Fruit fly (Drosophila melanogaster): Measurements from ENCODE around the gene CG31676.

CG31676 gene

DNA sequence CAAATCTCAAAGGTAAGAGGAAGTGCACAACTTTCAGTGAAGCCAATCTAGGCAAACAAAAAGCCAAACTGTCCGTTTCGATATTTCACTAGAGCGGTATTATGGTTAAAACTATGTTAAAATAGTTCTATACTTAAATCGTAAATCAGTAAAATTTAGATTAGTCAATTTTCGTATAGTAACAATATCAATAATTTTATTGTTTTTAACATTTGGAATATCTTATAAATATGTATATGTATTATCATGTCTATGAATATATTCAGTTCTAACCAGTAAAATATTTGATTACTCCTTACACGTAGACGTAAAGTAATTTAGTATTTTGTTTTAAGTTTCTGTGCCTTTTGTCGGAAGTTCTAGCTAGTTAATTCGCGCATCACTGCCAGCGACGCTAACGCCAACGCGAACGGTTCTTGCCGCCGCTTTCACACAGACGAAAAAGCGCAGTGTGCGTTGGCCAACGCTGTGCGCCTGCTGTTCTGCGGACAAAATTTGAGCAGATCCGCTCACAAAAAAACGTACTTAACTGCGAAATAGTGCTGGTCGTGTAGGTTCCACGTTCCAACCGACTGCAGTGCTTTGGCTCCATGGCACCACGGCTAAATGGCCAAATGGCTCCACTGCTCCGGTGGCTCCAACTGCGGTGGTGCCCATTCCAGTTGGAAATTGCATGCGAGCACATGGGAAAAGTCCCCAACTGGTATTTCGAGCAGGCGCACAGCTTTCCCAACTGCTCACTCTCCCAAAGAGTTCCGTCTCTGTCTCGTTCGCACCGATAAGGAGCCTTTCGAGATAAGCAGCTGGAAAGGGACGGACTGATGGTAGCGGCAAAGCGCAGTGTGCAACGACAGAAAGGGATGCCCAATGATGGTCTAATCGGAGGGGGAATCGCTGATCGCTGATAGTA lies 17.1 kb upstream of the CG31676 start:
- 0 out of 2 replicates have a peak, but pooled peaks have one; percentile 15 for TF ChIP-seq CG12605 (GFP tag; IDR thresholded peaks at IDR 0.05)
- no peak for TF ChIP-seq CG15710 (tag; optimal IDR thresholded peaks at IDR 0.05)
- peak; percentile 26 for TF ChIP-seq CG8159 (tag; optimal IDR thresholded peaks at IDR 0.05)
- peak; percentile 82 for TF ChIP-seq CG32121 (GFP tag; IDR thresholded peaks at IDR 0.05)
- TF ChIP-seq CG14655 (GFP tag; optimal IDR thresholded peaks at IDR 0.05): peak; percentile 45
- TF ChIP-seq CG13204 (GFP tag; optimal IDR thresholded peaks at IDR 0.05): peak; percentile 94
- TF ChIP-seq Ets98B (GFP tag; IDR thresholded peaks at IDR 0.05): peak; percentile 69; the same call in 1 of the 2 replicates
- no peak for TF ChIP-seq D1 (tag; optimal IDR thresholded peaks at IDR 0.05)
- peak; percentile 72 for TF ChIP-seq EcR (GFP tag; optimal IDR thresholded peaks at IDR 0.05)
- TF ChIP-seq CG10348 (GFP tag; IDR thresholded peaks at IDR 0.05): no peak
- no peak for TF ChIP-seq CG8301 (tag; optimal IDR thresholded peaks at IDR 0.05)
- peak; percentile 30 for TF ChIP-seq CG9948 (tag; optimal IDR thresholded peaks at IDR 0.05)
- no peak for TF ChIP-seq rn (GFP tag; IDR thresholded peaks at IDR 0.05)
- no peak for TF ChIP-seq CG34367 (tag; optimal IDR thresholded peaks at IDR 0.05)
- TF ChIP-seq fd96Ca (GFP tag; IDR thresholded peaks at IDR 0.05): peak; percentile 11; the same call in 2 of the 3 replicates
- TF ChIP-seq CG17806 (tag; optimal IDR thresholded peaks at IDR 0.05): no peak
- peak; percentile 8 for TF ChIP-seq Pif1A (GFP tag; optimal IDR thresholded peaks at IDR 0.05)
- TF ChIP-seq Pif1B (GFP tag; optimal IDR thresholded peaks at IDR 0.05): peak; percentile 30
- TF ChIP-seq CG4496 (GFP tag; IDR thresholded peaks at IDR 0.05): 0 out of 3 replicates have a peak, but pooled peaks have one; percentile 65
- peak; percentile 60 for TF ChIP-seq gl (tag; optimal IDR thresholded peaks at IDR 0.05)
- peak; percentile 28 for TF ChIP-seq Snoo (tag; optimal IDR thresholded peaks at IDR 0.05)

DNA sequence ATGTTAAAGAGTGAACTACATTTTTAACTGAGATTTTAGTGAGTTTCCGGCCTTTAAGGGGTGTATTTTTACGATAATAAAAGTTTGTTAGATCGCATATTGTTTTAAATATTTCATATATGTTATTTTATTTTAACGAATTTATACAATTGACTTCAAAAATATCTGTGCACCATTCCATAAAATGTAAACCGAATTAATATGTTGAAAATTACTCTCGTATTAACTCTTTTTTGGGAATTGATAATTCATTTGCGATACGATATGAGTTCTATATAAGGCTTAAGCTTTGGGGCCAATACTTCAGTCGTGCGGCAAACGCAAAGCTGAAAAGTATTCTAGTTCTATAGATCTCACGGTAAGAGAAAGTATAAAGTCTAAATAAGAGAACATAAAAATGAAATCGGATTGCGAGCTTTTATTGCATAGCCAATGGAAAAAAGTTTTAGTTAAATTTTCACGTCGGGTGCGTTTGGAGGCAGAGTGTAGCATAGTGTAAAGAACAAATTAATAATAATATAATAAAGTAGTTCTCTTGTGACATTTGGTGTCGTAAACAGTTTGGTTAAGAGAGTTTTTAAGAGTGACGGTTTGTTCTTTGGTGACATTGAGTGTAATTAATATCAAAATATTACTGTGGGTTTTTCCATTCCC lies 16.3 kb upstream of the CG31676 start:
- TF ChIP-seq CG32121 (GFP tag; IDR thresholded peaks at IDR 0.05): peak; percentile 10; the same call in 1 of the 2 replicates
- TF ChIP-seq Pif1B (GFP tag; optimal IDR thresholded peaks at IDR 0.05): no peak

DNA sequence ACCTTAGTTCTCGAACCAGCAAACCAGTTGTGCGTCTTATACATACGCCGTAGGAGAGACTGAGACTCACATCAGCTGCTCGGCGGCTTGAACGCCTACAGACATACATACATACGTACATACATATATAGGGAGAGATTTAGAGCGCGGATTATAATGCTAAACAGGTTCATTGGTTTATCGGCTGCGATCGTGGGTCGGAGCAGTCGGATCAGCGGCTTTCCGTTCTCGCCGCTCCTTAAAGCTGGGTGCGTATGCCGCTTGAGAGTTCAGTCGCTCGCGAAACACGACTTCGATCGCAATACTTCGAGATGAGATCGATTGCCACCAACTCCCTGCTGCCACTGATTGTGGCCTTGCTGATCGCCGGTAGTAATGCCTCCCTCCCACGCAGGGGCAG lies 15.3 kb upstream of the CG31676 start:
- TF ChIP-seq CG34367 (tag; optimal IDR thresholded peaks at IDR 0.05) (no peak), rn (GFP tag; IDR thresholded peaks at IDR 0.05) (no peak), CG10348 (GFP tag; IDR thresholded peaks at IDR 0.05) (no peak), EcR (GFP tag; optimal IDR thresholded peaks at IDR 0.05) (peak; percentile 89), CG9948 (tag; optimal IDR thresholded peaks at IDR 0.05) (no peak), Pif1B (GFP tag; optimal IDR thresholded peaks at IDR 0.05) (no peak), CG14655 (GFP tag; optimal IDR thresholded peaks at IDR 0.05) (no peak), gl (tag; optimal IDR thresholded peaks at IDR 0.05) (peak; percentile 16), CG4496 (GFP tag; IDR thresholded peaks at IDR 0.05) (no peak), Snoo (tag; optimal IDR thresholded peaks at IDR 0.05) (no peak), Ets98B (GFP tag; IDR thresholded peaks at IDR 0.05) (no peak; the same call in 1 of the 2 replicates), fd96Ca (GFP tag; IDR thresholded peaks at IDR 0.05) (no peak), CG17806 (tag; optimal IDR thresholded peaks at IDR 0.05) (no peak), CG8301 (tag; optimal IDR thresholded peaks at IDR 0.05) (no peak), CG13204 (GFP tag; optimal IDR thresholded peaks at IDR 0.05) (peak; percentile 89), CG32121 (GFP tag; IDR thresholded peaks at IDR 0.05) (no peak), CG8159 (tag; optimal IDR thresholded peaks at IDR 0.05) (no peak), CG15710 (tag; optimal IDR thresholded peaks at IDR 0.05) (no peak), CG12605 (GFP tag; IDR thresholded peaks at IDR 0.05) (peak; percentile 57; the same call in 1 of the 2 replicates), Pif1A (GFP tag; optimal IDR thresholded peaks at IDR 0.05) (no peak), D1 (tag; optimal IDR thresholded peaks at IDR 0.05) (no peak)

DNA sequence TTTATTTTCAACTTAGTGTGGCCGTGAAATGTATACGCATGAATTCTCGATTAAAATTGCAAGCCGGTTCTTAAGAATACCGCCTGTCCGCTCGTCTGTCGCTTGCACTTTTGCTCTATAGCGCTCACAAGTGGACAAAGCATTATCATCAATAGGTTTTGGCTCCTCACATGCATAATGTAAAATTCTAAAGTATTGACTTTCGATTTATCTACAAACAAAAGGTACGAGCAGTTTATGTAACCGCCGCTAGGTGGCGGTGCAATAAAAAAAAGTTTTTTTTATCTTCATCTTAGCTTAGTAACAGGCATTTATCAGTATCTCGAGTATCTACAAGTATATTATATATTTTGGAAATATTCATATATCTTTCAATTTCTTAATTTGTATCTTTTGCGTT lies 14.3 kb upstream of the CG31676 start:
- TF ChIP-seq CG9948 (tag; optimal IDR thresholded peaks at IDR 0.05) (no peak), CG4496 (GFP tag; IDR thresholded peaks at IDR 0.05) (no peak), CG8159 (tag; optimal IDR thresholded peaks at IDR 0.05) (no peak), rn (GFP tag; IDR thresholded peaks at IDR 0.05) (no peak), CG10348 (GFP tag; IDR thresholded peaks at IDR 0.05) (no peak)

DNA sequence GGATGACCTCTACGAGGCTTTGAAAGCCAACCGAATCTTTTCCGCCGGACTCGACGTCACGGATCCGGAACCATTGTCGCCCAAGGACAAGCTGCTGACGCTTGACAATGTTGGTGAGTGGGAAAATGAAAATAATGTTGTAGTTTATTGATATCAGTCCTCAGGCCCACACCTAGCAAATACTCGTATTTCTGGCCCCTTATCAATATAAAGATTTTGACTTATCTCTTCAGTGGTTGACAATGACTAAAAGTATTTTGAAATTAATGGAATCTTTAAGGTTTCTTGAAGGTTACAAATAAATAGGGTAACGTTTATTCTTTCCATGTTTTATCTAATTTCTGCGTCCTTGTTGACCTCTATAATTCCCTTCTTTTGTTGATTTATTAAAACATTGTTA lies 13.5 kb upstream of the CG31676 start:
- TF ChIP-seq CG32121 (GFP tag; IDR thresholded peaks at IDR 0.05) (no peak), Pif1A (GFP tag; optimal IDR thresholded peaks at IDR 0.05) (no peak), EcR (GFP tag; optimal IDR thresholded peaks at IDR 0.05) (no peak), CG8159 (tag; optimal IDR thresholded peaks at IDR 0.05) (no peak), CG9948 (tag; optimal IDR thresholded peaks at IDR 0.05) (no peak), rn (GFP tag; IDR thresholded peaks at IDR 0.05) (no peak), CG17806 (tag; optimal IDR thresholded peaks at IDR 0.05) (no peak), CG10348 (GFP tag; IDR thresholded peaks at IDR 0.05) (no peak), CG34367 (tag; optimal IDR thresholded peaks at IDR 0.05) (no peak)

DNA sequence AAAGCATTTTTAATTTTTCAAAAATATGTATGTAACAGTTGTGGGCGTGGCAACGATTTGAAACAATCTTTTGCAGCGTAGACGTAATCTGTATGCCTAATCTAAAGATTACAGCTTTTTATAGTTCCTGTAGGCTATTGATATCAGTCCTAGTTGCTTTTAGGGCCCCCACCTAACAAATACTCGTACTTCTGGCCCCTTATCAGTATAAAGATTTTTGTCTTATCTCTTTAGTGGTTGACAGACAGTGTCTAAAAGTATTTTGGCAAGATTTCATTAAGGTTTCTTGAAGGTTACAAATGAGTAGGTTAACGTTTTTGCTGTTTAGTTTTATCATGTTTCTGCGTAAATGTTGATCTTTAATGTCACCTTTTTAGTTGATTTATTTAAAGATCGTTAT lies 11.8 kb upstream of the CG31676 start:
- no peak for TF ChIP-seq CG4496 (GFP tag; IDR thresholded peaks at IDR 0.05)
- no peak for TF ChIP-seq Pif1A (GFP tag; optimal IDR thresholded peaks at IDR 0.05)
- no peak for TF ChIP-seq Pif1B (GFP tag; optimal IDR thresholded peaks at IDR 0.05)
- no peak for TF ChIP-seq CG12605 (GFP tag; IDR thresholded peaks at IDR 0.05)
- TF ChIP-seq CG15710 (tag; optimal IDR thresholded peaks at IDR 0.05): no peak
- TF ChIP-seq CG17806 (tag; optimal IDR thresholded peaks at IDR 0.05): no peak
- TF ChIP-seq CG9948 (tag; optimal IDR thresholded peaks at IDR 0.05): no peak
- TF ChIP-seq Snoo (tag; optimal IDR thresholded peaks at IDR 0.05): no peak
- no peak for TF ChIP-seq D1 (tag; optimal IDR thresholded peaks at IDR 0.05)
- no peak for TF ChIP-seq CG13204 (GFP tag; optimal IDR thresholded peaks at IDR 0.05)
- TF ChIP-seq gl (tag; optimal IDR thresholded peaks at IDR 0.05): no peak
- no peak for TF ChIP-seq CG8159 (tag; optimal IDR thresholded peaks at IDR 0.05)
- no peak for TF ChIP-seq CG8301 (tag; optimal IDR thresholded peaks at IDR 0.05)
- no peak for TF ChIP-seq EcR (GFP tag; optimal IDR thresholded peaks at IDR 0.05)
- no peak for TF ChIP-seq CG10348 (GFP tag; IDR thresholded peaks at IDR 0.05)
- TF ChIP-seq CG32121 (GFP tag; IDR thresholded peaks at IDR 0.05): no peak
- no peak for TF ChIP-seq rn (GFP tag; IDR thresholded peaks at IDR 0.05)

All from whole organism, pupa.